Worm (Caenorhabditis elegans): ENCODE data around the gene C55A1.4.

ce11 chrV:15602253-15602652 lies 40.8 kb downstream of the C55A1.4 start, which contains the start of gene fbxa-152:
- TF ChIP-seq nhr-28 (tag; optimal IDR thresholded peaks at IDR 0.05) (no peak), snpc-4 (tag; optimal IDR thresholded peaks at IDR 0.05) (no peak), mab-5 (tag; optimal IDR thresholded peaks at IDR 0.05) (no peak), mep-1 (tag; optimal IDR thresholded peaks at IDR 0.05) (no peak), unc-62 (GFP tag; optimal IDR thresholded peaks at IDR 0.05) (no peak), ztf-11 (tag; optimal IDR thresholded peaks at IDR 0.05) (no peak), lsy-2 (tag; optimal IDR thresholded peaks at IDR 0.05) (no peak), nhr-237 (tag; optimal IDR thresholded peaks at IDR 0.05) (no peak), elt-3 (tag; optimal IDR thresholded peaks at IDR 0.05) (no peak), ces-1 (GFP tag; optimal IDR thresholded peaks at IDR 0.05) (no peak), blmp-1 (tag; optimal IDR thresholded peaks at IDR 0.05) (no peak), mls-2 (tag; optimal IDR thresholded peaks at IDR 0.05) (no peak), sptf-1 (tag; optimal IDR thresholded peaks at IDR 0.05) (no peak), ceh-83 (GFP tag; optimal IDR thresholded peaks at IDR 0.05) (no peak)
